Fruit fly (Drosophila melanogaster): Measurements from ENCODE around the gene Uba2.

dm6 chr3L:8116809-8117208 is 10.8 kb downstream of the Uba2 start:
- TF ChIP-seq psq (optimal IDR thresholded peaks at IDR 0.05) (no peak), usp (GFP tag; optimal IDR thresholded peaks at IDR 0.05) (no peak), EcR (GFP tag; optimal IDR thresholded peaks at IDR 0.05) (no peak), Dll (optimal IDR thresholded peaks at IDR 0.05) (no peak)
